Worm (Caenorhabditis elegans) whole organism, L4 larva: Measurements from ENCODE around the gene Y43B11AL.1.
A peak's percentile ranks its signal among the peaks of the same experiment; 100 is the strongest.

Experiments
- F37D6.2 ChIP-seq: sonication (generic microtip); optimal IDR thresholded peaks from 2 replicates; lab custom pipeline; 2016; ENCODE audit warnings: mild to moderate bottlenecking, missing genetic modification characterization, missing compliant biosample characterization
- F44E2.7 ChIP-seq: fragments of 200-800 bp; sonication (Bioruptor generic); IDR thresholded peaks from 2 replicates; pipeline ENCODE4 v2.1.2; 2022; ENCODE audit warnings: missing genetic modification characterization, missing compliant biosample characterization
- R02D3.7 ChIP-seq: fragments of 150-350 bp; sonication (generic microtip); optimal IDR thresholded peaks from 3 replicates; lab custom pipeline; 2014; ENCODE audit warnings: missing biosample characterization, missing genetic modification characterization
- T20F7.1 ChIP-seq: fragments of 200-800 bp; sonication (Bioruptor generic); optimal IDR thresholded peaks from 2 replicates; lab custom pipeline; 2018; ENCODE audit warnings: mild to moderate bottlenecking, missing genetic modification characterization, missing compliant biosample characterization
- Y48G9A.11 ChIP-seq: fragments of 200-800 bp; sonication (Bioruptor generic); IDR thresholded peaks from 2 replicates; pipeline ENCODE4 v1.3.6; 2022; ENCODE audit warnings: missing genetic modification reagents, missing genetic modification characterization, missing compliant biosample characterization
- arid-1 ChIP-seq: fragments of 200-800 bp; sonication (Bioruptor generic); conservative IDR thresholded peaks from 2 replicates; pipeline ENCODE4 v1.3.6; 2022; ENCODE audit warnings: missing genetic modification reagents, missing genetic modification characterization, missing compliant biosample characterization
- ceh-20 ChIP-seq: fragments of 200-800 bp; sonication (Bioruptor generic); IDR thresholded peaks from 2 replicates; pipeline ENCODE4 v1.3.6; 2022; ENCODE audit warnings: missing genetic modification reagents, missing genetic modification characterization, missing compliant biosample characterization
- ceh-28 ChIP-seq: fragments of 150-350 bp; optimal IDR thresholded peaks from 2 replicates; lab custom pipeline; 2014; ENCODE audit warnings: missing biosample characterization, missing genetic modification reagents, missing genetic modification characterization
- ceh-32 ChIP-seq: sonication (generic microtip); optimal IDR thresholded peaks from 2 replicates; lab custom pipeline; 2016; ENCODE audit warnings: mild to moderate bottlenecking, missing genetic modification characterization, missing compliant biosample characterization; ENCODE audit not compliant: poor library complexity
- daf-16 ChIP-seq, 3 experiments: sonication (generic microtip); optimal IDR thresholded peaks; 2 replicates each; lab custom pipeline; 2016 to 2017; ENCODE audit warnings: missing genetic modification characterization in 3 of 3, missing genetic modification reagents in 3 of 3, mild to moderate bottlenecking in 2 of 3, missing compliant biosample characterization in 2 of 3, missing biosample characterization in 1 of 3, moderate library complexity in 1 of 3
- dmd-6 ChIP-seq: fragments of 200-800 bp; sonication (Bioruptor generic); IDR thresholded peaks from 2 replicates; pipeline ENCODE4 v1.3.6; 2022; ENCODE audit warnings: missing genetic modification reagents, missing genetic modification characterization, missing compliant biosample characterization
- dpl-1 ChIP-seq: fragments of 150-350 bp; optimal IDR thresholded peaks from 2 replicates; lab custom pipeline; 2014; ENCODE audit warnings: missing biosample characterization, missing genetic modification reagents, missing genetic modification characterization
- duxl-1 ChIP-seq: sonication (generic microtip); optimal IDR thresholded peaks from 2 replicates; lab custom pipeline; 2016; ENCODE audit warnings: mild to moderate bottlenecking, missing genetic modification characterization, moderate library complexity, missing compliant biosample characterization; ENCODE audit not compliant: poor library complexity
- dve-1 ChIP-seq: sonication (generic microtip); optimal IDR thresholded peaks from 2 replicates; lab custom pipeline; 2017; ENCODE audit warnings: antibody characterized with exemption, mild to moderate bottlenecking, missing genetic modification characterization, missing compliant biosample characterization; ENCODE audit not compliant: insufficient read depth
- fkh-10 ChIP-seq: fragments of 150-350 bp; optimal IDR thresholded peaks from 2 replicates; lab custom pipeline; 2014; ENCODE audit warnings: missing biosample characterization, missing genetic modification reagents, missing genetic modification characterization
- fos-1 ChIP-seq: fragments of 150-350 bp; optimal IDR thresholded peaks from 2 replicates; lab custom pipeline; 2014; ENCODE audit warnings: missing biosample characterization, missing genetic modification characterization
- gei-8 ChIP-seq: fragments of 200-800 bp; sonication (Bioruptor generic); optimal IDR thresholded peaks from 2 replicates; lab custom pipeline; 2018; ENCODE audit warnings: mild to moderate bottlenecking, missing genetic modification characterization, missing compliant biosample characterization
- hlh-30 ChIP-seq: sonication (generic microtip); optimal IDR thresholded peaks from 2 replicates; lab custom pipeline; 2017; ENCODE audit warnings: antibody characterized with exemption, mild to moderate bottlenecking, missing genetic modification characterization, missing compliant biosample characterization; ENCODE audit not compliant: insufficient read depth
- hmg-1.1 ChIP-seq: fragments of 200-800 bp; sonication (Bioruptor generic); IDR thresholded peaks from 2 replicates; pipeline ENCODE4 v1.3.6; 2022; ENCODE audit warnings: missing genetic modification reagents, missing genetic modification characterization, missing compliant biosample characterization
- lin-1 ChIP-seq: fragments of 200-800 bp; sonication (Bioruptor generic); IDR thresholded peaks from 2 replicates; pipeline ENCODE4 v1.3.6; 2022; ENCODE audit warnings: missing genetic modification reagents, missing genetic modification characterization, missing compliant biosample characterization
- lin-13 ChIP-seq: fragments of 150-350 bp; optimal IDR thresholded peaks from 2 replicates; lab custom pipeline; 2014; ENCODE audit warnings: missing biosample characterization, missing genetic modification reagents, missing genetic modification characterization
- lin-15B ChIP-seq: fragments of 150-350 bp; sonication (generic microtip); optimal IDR thresholded peaks from 3 replicates; lab custom pipeline; 2014; ENCODE audit warnings: missing biosample characterization, missing genetic modification characterization
- lin-38 ChIP-seq: fragments of 200-800 bp; sonication (Bioruptor generic); IDR thresholded peaks from 2 replicates; pipeline ENCODE4 v1.3.6; 2022; ENCODE audit warnings: missing genetic modification reagents, missing genetic modification characterization, missing compliant biosample characterization
- lir-3 ChIP-seq: sonication (generic microtip); optimal IDR thresholded peaks from 2 replicates; lab custom pipeline; 2016; ENCODE audit warnings: mild to moderate bottlenecking, missing genetic modification characterization, missing compliant biosample characterization
- lsy-2 ChIP-seq, 2 experiments: fragments of 150-350 bp in 1 of 2; sonication (generic microtip) in 1 of 2; optimal IDR thresholded peaks; 2 replicates each; lab custom pipeline; 2014 to 2017; ENCODE audit warnings: missing biosample characterization in 2 of 2, missing genetic modification characterization in 2 of 2
- mdl-1 ChIP-seq, 2 experiments: fragments of 150-350 bp in 1 of 2; sonication (generic microtip) in 1 of 2; optimal IDR thresholded peaks; 2 replicates each; lab custom pipeline; 2014 to 2017; ENCODE audit warnings: missing biosample characterization in 2 of 2, missing genetic modification characterization in 2 of 2
- mes-2 ChIP-seq: sonication (generic microtip); optimal IDR thresholded peaks from 2 replicates; lab custom pipeline; 2016; ENCODE audit warnings: missing genotype, mild to moderate bottlenecking, missing genetic modification characterization, missing compliant biosample characterization; ENCODE audit not compliant: poor library complexity, severe bottlenecking
- nhr-102 ChIP-seq: sonication (generic microtip); optimal IDR thresholded peaks from 2 replicates; lab custom pipeline; 2016; ENCODE audit warnings: mild to moderate bottlenecking, missing genetic modification characterization, moderate library complexity, missing compliant biosample characterization
- nhr-11 ChIP-seq: fragments of 150-350 bp; optimal IDR thresholded peaks from 2 replicates; lab custom pipeline; 2014; ENCODE audit warnings: missing biosample characterization, missing genetic modification characterization
- nhr-237 ChIP-seq: sonication (generic microtip); optimal IDR thresholded peaks from 2 replicates; lab custom pipeline; 2017; ENCODE audit warnings: missing biosample characterization, missing genetic modification characterization
- nhr-25 ChIP-seq: sonication (generic microtip); optimal IDR thresholded peaks from 2 replicates; lab custom pipeline; 2017; ENCODE audit warnings: missing genetic modification characterization, mild to moderate bottlenecking, missing compliant biosample characterization, antibody characterized with exemption, moderate library complexity, borderline replicate concordance; ENCODE audit not compliant: insufficient read depth
- nhr-28 ChIP-seq: fragments of 150-350 bp; optimal IDR thresholded peaks from 2 replicates; lab custom pipeline; 2014; ENCODE audit warnings: missing biosample characterization, missing genetic modification characterization
- nhr-41 ChIP-seq: fragments of 200-800 bp; sonication (Bioruptor generic); IDR thresholded peaks from 2 replicates; pipeline ENCODE4 v1.3.6; 2022; ENCODE audit warnings: missing genetic modification reagents, missing genetic modification characterization, missing compliant biosample characterization
- nhr-48 ChIP-seq: sonication (generic microtip); optimal IDR thresholded peaks from 2 replicates; lab custom pipeline; 2016; ENCODE audit warnings: mild to moderate bottlenecking, missing genetic modification characterization, missing compliant biosample characterization
- nhr-6 ChIP-seq: fragments of 150-350 bp; optimal IDR thresholded peaks from 2 replicates; lab custom pipeline; 2014; ENCODE audit warnings: missing biosample characterization, missing genetic modification characterization
- nhr-77 ChIP-seq: fragments of 150-350 bp; optimal IDR thresholded peaks from 2 replicates; lab custom pipeline; 2014; ENCODE audit warnings: missing biosample characterization, missing genetic modification characterization
- pha-4 ChIP-seq, 2 experiments: fragments of 150-350 bp in 1 of 2; fragments of 200-800 bp in 1 of 2; sonication (Bioruptor generic) in 1 of 2; IDR thresholded peaks in 1 of 2; optimal IDR thresholded peaks in 1 of 2; 2 replicates each; pipeline versions ENCODE4 v1.3.6 to Lab custom; 2014 to 2022; ENCODE audit warnings: missing genetic modification characterization in 2 of 2, missing genetic modification reagents in 2 of 2, missing biosample characterization in 1 of 2, missing compliant biosample characterization in 1 of 2
- rbr-2 ChIP-seq: sonication (generic microtip); optimal IDR thresholded peaks from 2 replicates; lab custom pipeline; 2016; ENCODE audit warnings: missing genotype, missing genetic modification characterization, missing compliant biosample characterization
- snpc-1.2 ChIP-seq: fragments of 200-800 bp; sonication (Bioruptor generic); IDR thresholded peaks from 2 replicates; pipeline ENCODE4 v1.3.6; 2022; ENCODE audit warnings: missing genetic modification reagents, missing genetic modification characterization, missing compliant biosample characterization
- spr-1 ChIP-seq: sonication (generic microtip); optimal IDR thresholded peaks from 2 replicates; lab custom pipeline; 2016; ENCODE audit warnings: mild to moderate bottlenecking, missing genetic modification characterization, missing compliant biosample characterization
- tag-97 ChIP-seq: fragments of 200-800 bp; sonication (Bioruptor generic); IDR thresholded peaks from 2 replicates; pipeline ENCODE4 v1.3.6; 2022; ENCODE audit warnings: missing genetic modification characterization, missing compliant biosample characterization
- unc-130 ChIP-seq: sonication (generic microtip); optimal IDR thresholded peaks from 2 replicates; lab custom pipeline; 2016; ENCODE audit warnings: missing genetic modification reagents, missing genetic modification characterization, missing compliant biosample characterization
- vab-7 ChIP-seq: fragments of 200-800 bp; sonication (Bioruptor generic); IDR thresholded peaks from 2 replicates; pipeline ENCODE4 v1.3.6; 2022; ENCODE audit warnings: missing genetic modification reagents, missing genetic modification characterization, missing compliant biosample characterization
- zfp-2 ChIP-seq: sonication (generic microtip); optimal IDR thresholded peaks from 2 replicates; lab custom pipeline; 2016; ENCODE audit warnings: mild to moderate bottlenecking, missing genetic modification characterization, missing compliant biosample characterization
- zfp-3 ChIP-seq: fragments of 200-800 bp; sonication (Bioruptor generic); conservative IDR thresholded peaks from 2 replicates; pipeline ENCODE4 v1.3.6; 2022; ENCODE audit warnings: missing genetic modification reagents, missing genetic modification characterization, missing compliant biosample characterization
- ztf-11 ChIP-seq: fragments of 150-350 bp; optimal IDR thresholded peaks from 2 replicates; lab custom pipeline; 2014; ENCODE audit warnings: missing biosample characterization, missing genetic modification characterization

Y43B11AL.1 gene

ce11 chrIV:7039476-7040261, 25.5 kb upstream of the Y43B11AL.1 start, which contains the start of the genes cogc-2 and klp-18:
cogc-2 (minus strand) TSS chrIV:7039580.
klp-18 (plus strand) TSS chrIV:7040211.
- peak; percentile 72 for TF ChIP-seq T20F7.1
- TF ChIP-seq snpc-1.2 (GFP tag; lab: Robert Waterston, UW) = peak; percentile 95
- peak; percentile 49 for TF ChIP-seq dmd-6
- TF ChIP-seq ztf-11 (tag; lab: Kevin White, UChicago) = no peak
- TF ChIP-seq pha-4 (GFP tag; IDR thresholded peaks at IDR 0.05; lab: Robert Waterston, UW) = peak; percentile 59; the same call in 1 of the 2 replicates
- peak; percentile 50 for TF ChIP-seq pha-4 (tag; optimal IDR thresholded peaks at IDR 0.05; lab: Kevin White, UChicago)
- no peak for TF ChIP-seq vab-7 (GFP tag; lab: Robert Waterston, UW)
- TF ChIP-seq lin-38 (GFP tag; lab: Robert Waterston, UW) = peak; percentile 94
- TF ChIP-seq F37D6.2 = peak; percentile 9
- peak in 1 of 2 experiments; percentile 67 for TF ChIP-seq mdl-1 (tag; optimal IDR thresholded peaks at IDR 0.05; lab: Kevin White, UChicago)
- TF ChIP-seq fkh-10 (GFP tag; lab: Kevin White, UChicago) = peak; percentile 37
- no peak for TF ChIP-seq F44E2.7 (GFP tag; lab: Robert Waterston, UW)
- peak; percentile 39 for TF ChIP-seq nhr-48
- no peak for TF ChIP-seq lin-1
- peak; percentile 64 for TF ChIP-seq nhr-25 (tag; lab: Kevin White, UChicago)
- peak; percentile 60 for TF ChIP-seq nhr-28 (tag; lab: Kevin White, UChicago)
- no peak for TF ChIP-seq lir-3 (tag; lab: Kevin White, UChicago)
- TF ChIP-seq nhr-102 (tag; lab: Kevin White, UChicago) = peak; percentile 57
- TF ChIP-seq unc-130 (GFP tag; lab: Kevin White, UChicago) = peak; percentile 91
- TF ChIP-seq gei-8 (GFP tag; lab: Kevin White, UChicago) = no peak
- peak; percentile 74 for TF ChIP-seq hmg-1.1 (GFP tag; lab: Robert Waterston, UW)
- no peak for TF ChIP-seq R02D3.7
- TF ChIP-seq nhr-237 (tag; lab: Kevin White, UChicago) = no peak
- TF ChIP-seq Y48G9A.11 (GFP tag; lab: Robert Waterston, UW) = peak; percentile 69; the same call in 1 of the 2 replicates
- TF ChIP-seq nhr-11 (tag; lab: Kevin White, UChicago) = peak; percentile 20
- peak; percentile 57 for TF ChIP-seq rbr-2 (tag; lab: Kevin White, UChicago)
- peak; percentile 11 for TF ChIP-seq zfp-2
- TF ChIP-seq spr-1 = peak; percentile 62
- TF ChIP-seq mes-2 (tag; lab: Kevin White, UChicago) = peak; percentile 93
- no peak for TF ChIP-seq fos-1 (tag; lab: Kevin White, UChicago)
- no peak for TF ChIP-seq nhr-41 (GFP tag; lab: Robert Waterston, UW)
- TF ChIP-seq arid-1 = 0 out of 2 replicates have a peak, but pooled peaks have one; percentile 8
- TF ChIP-seq ceh-32 (tag; lab: Kevin White, UChicago) = no peak
- peak; percentile 95 for TF ChIP-seq dpl-1
- no peak for TF ChIP-seq ceh-28 (tag; lab: Kevin White, UChicago)
- peak; percentile 75 for TF ChIP-seq lin-13
- TF ChIP-seq hlh-30 (tag; lab: Kevin White, UChicago) = peak; percentile 91
- peak; percentile 56 for TF ChIP-seq nhr-77
- peak; percentile 86 for TF ChIP-seq nhr-6 (tag; lab: Kevin White, UChicago)
- peak; percentile 48; the same call in 1 of the 2 replicates for TF ChIP-seq ceh-20 (GFP tag; lab: Robert Waterston, UW)
- TF ChIP-seq lsy-2 (tag; optimal IDR thresholded peaks at IDR 0.05; lab: Kevin White, UChicago) = peak; percentile 36 to 87
- peak; percentile 35 for TF ChIP-seq lin-15B (tag; lab: Kevin White, UChicago)
- TF ChIP-seq tag-97 = no peak
- TF ChIP-seq zfp-3 (GFP tag; lab: Robert Waterston, UW) = 0 out of 2 replicates have a peak, but pooled peaks have one; percentile 17
- TF ChIP-seq duxl-1 (tag; lab: Kevin White, UChicago) = peak; percentile 66
- TF ChIP-seq daf-16 (GFP tag; optimal IDR thresholded peaks at IDR 0.05; lab: Kevin White, UChicago) = no peak
- peak; percentile 58 for TF ChIP-seq daf-16 (tag; optimal IDR thresholded peaks at IDR 0.05; lab: Kevin White, UChicago)
- TF ChIP-seq dve-1 = peak; percentile 85
